Worm (Caenorhabditis elegans) whole organism, young adult: ENCODE measurements around the gene srh-236.

Experiments
- B0336.3 ChIP-seq: fragments of 200-800 bp; sonication (Bioruptor generic); IDR thresholded peaks from 2 replicates; pipeline ENCODE4 v1.3.6; 2022; ENCODE audit warnings: missing genetic modification characterization, missing compliant biosample characterization
- ama-1 ChIP-seq, 3 experiments: fragments of 150-350 bp in 1 of 3; sonication (generic microtip) in 2 of 3; optimal IDR thresholded peaks; 2 replicates each; lab custom pipeline; 2014 to 2018; ENCODE audit warnings: missing biosample characterization in 2 of 3, missing genetic modification characterization in 2 of 3, missing genetic modification reagents in 2 of 3
- dpl-1 ChIP-seq: fragments of 150-350 bp; optimal IDR thresholded peaks from 2 replicates; lab custom pipeline; 2014; ENCODE audit warnings: missing biosample characterization, missing genetic modification reagents, missing genetic modification characterization
- egl-18 ChIP-seq: fragments of 200-800 bp; sonication (Bioruptor generic); IDR thresholded peaks from 2 replicates; pipeline ENCODE4 v1.3.6; 2022; ENCODE audit warnings: missing genetic modification reagents, missing genetic modification characterization, missing compliant biosample characterization
- ekl-4 ChIP-seq: fragments of 200-800 bp; sonication (Bioruptor generic); IDR thresholded peaks from 2 replicates; pipeline ENCODE4 v1.3.6; 2022; ENCODE audit warnings: missing genetic modification reagents, missing genetic modification characterization, missing compliant biosample characterization
- him-1 ChIP-seq: sonication (generic microtip); optimal IDR thresholded peaks from 2 replicates; lab custom pipeline; 2016; ENCODE audit warnings: missing genotype, missing genetic modification reagents, missing genetic modification characterization, missing compliant biosample characterization
- lin-26 ChIP-seq: fragments of 200-800 bp; sonication (Bioruptor generic); IDR thresholded peaks from 2 replicates; pipeline ENCODE4 v1.3.6; 2022; ENCODE audit warnings: missing genetic modification reagents, missing genetic modification characterization, missing compliant biosample characterization
- nfya-1 ChIP-seq: sonication (generic microtip); optimal IDR thresholded peaks from 2 replicates; lab custom pipeline; 2017; ENCODE audit warnings: antibody characterized with exemption, missing compliant biosample characterization, missing genetic modification characterization, borderline replicate concordance; ENCODE audit not compliant: insufficient read depth
- nfyb-1 ChIP-seq: fragments of 200-800 bp; sonication (Bioruptor generic); IDR thresholded peaks from 2 replicates; pipeline ENCODE4 v1.3.6; 2022; ENCODE audit warnings: missing genetic modification reagents, missing genetic modification characterization, missing compliant biosample characterization
- pha-4 ChIP-seq: fragments of 150-350 bp; sonication (generic microtip); optimal IDR thresholded peaks from 2 replicates; lab custom pipeline; 2014; ENCODE audit warnings: missing biosample characterization, missing genetic modification reagents, missing genetic modification characterization
- snpc-4 ChIP-seq, 5 experiments: fragments of 150-350 bp in 1 of 5; sonication (generic microtip) in 4 of 5; optimal IDR thresholded peaks; 2 replicates each; lab custom pipeline; 2014 to 2018; ENCODE audit warnings: missing genetic modification characterization in 5 of 5, missing biosample characterization in 3 of 5, antibody characterized with exemption in 2 of 5, mild to moderate bottlenecking in 2 of 5, missing compliant biosample characterization in 2 of 5, missing genotype in 2 of 5, moderate library complexity in 2 of 5, missing genetic modification reagents in 1 of 5
- somi-1 ChIP-seq: fragments of 200-800 bp; sonication (Bioruptor generic); optimal IDR thresholded peaks from 2 replicates; lab custom pipeline; 2018; ENCODE audit warnings: mild to moderate bottlenecking, missing genetic modification characterization, missing compliant biosample characterization
- xnd-1 ChIP-seq: sonication (generic microtip); optimal IDR thresholded peaks from 2 replicates; lab custom pipeline; 2016; ENCODE audit warnings: missing genotype, missing genetic modification reagents, missing genetic modification characterization, missing compliant biosample characterization
- ztf-3 ChIP-seq: fragments of 200-800 bp; sonication (Bioruptor generic); optimal IDR thresholded peaks from 2 replicates; lab custom pipeline; 2018; ENCODE audit warnings: mild to moderate bottlenecking, missing genetic modification characterization, missing compliant biosample characterization

- no peak for TF ChIP-seq pha-4 (tag; lab: Kevin White, UChicago)
- no peak for TF ChIP-seq nfyb-1 (GFP tag; lab: Robert Waterston, UW)
- TF ChIP-seq egl-18 (GFP tag; lab: Robert Waterston, UW), result no peak
- no peak for TF ChIP-seq somi-1 (GFP tag; lab: Kevin White, UChicago)
- no peak for TF ChIP-seq him-1 (tag; lab: Kevin White, UChicago)
- no peak for TF ChIP-seq dpl-1 (GFP tag; lab: Kevin White, UChicago)
- TF ChIP-seq ztf-3 (GFP tag; lab: Kevin White, UChicago), result no peak
- no peak for TF ChIP-seq xnd-1 (tag; lab: Kevin White, UChicago)
- no peak for TF ChIP-seq snpc-4 (GFP tag; optimal IDR thresholded peaks at IDR 0.05; lab: Kevin White, UChicago)
- TF ChIP-seq snpc-4 (tag; optimal IDR thresholded peaks at IDR 0.05; lab: Kevin White, UChicago), result no peak
- no peak for TF ChIP-seq ama-1 (optimal IDR thresholded peaks at IDR 0.05; lab: Kevin White, UChicago)
- TF ChIP-seq ama-1 (GFP tag; optimal IDR thresholded peaks at IDR 0.05; lab: Kevin White, UChicago), result no peak
- TF ChIP-seq B0336.3 (GFP tag; lab: Robert Waterston, UW), result no peak
- no peak for TF ChIP-seq lin-26 (GFP tag; lab: Robert Waterston, UW)
- no peak for TF ChIP-seq nfya-1 (tag; lab: Kevin White, UChicago)
- no peak for TF ChIP-seq ekl-4
Observed at ce11 chrV:17243016-17243415, 31.2 kb upstream of the srh-236 start.
